Worm (Caenorhabditis elegans): ENCODE results near the gene C18H7.12.

- TF ChIP-seq skn-1 (tag; optimal IDR thresholded peaks at IDR 0.05) = no peak
- no peak for TF ChIP-seq daf-12 (tag; optimal IDR thresholded peaks at IDR 0.05)
- no peak for TF ChIP-seq tag-97 (GFP tag; IDR thresholded peaks at IDR 0.05)
- TF ChIP-seq Y48G9A.11 (GFP tag; IDR thresholded peaks at IDR 0.05) = no peak
Measured at ce11 chrIV:596292-596952, 8.8 kb upstream of the C18H7.12 start, which contains the start of the genes C18H7.7 and C18H7.11.
